Worm (Caenorhabditis elegans) whole organism, mixed stage, embryonic: Measurements from ENCODE around the gene fat-3.

ENCODE experiments used
- M03D4.4 ChIP-seq: sonication (generic microtip); optimal IDR thresholded peaks from 2 replicates; lab custom pipeline; 2017; ENCODE audit warnings: mild to moderate bottlenecking, missing genetic modification characterization, missing compliant biosample characterization
- bed-3 ChIP-seq: fragments of 200-800 bp; sonication (Bioruptor generic); optimal IDR thresholded peaks from 3 replicates; lab custom pipeline; 2018; ENCODE audit warnings: mild to moderate bottlenecking, missing genetic modification characterization, moderate library complexity, missing compliant biosample characterization
- blmp-1 ChIP-seq: fragments of 150-350 bp; optimal IDR thresholded peaks from 2 replicates; lab custom pipeline; 2014; ENCODE audit warnings: missing biosample characterization, missing genetic modification characterization
- ceh-39 ChIP-seq: fragments of 150-350 bp; optimal IDR thresholded peaks from 2 replicates; lab custom pipeline; 2014; ENCODE audit warnings: missing biosample characterization, missing genetic modification characterization
- ceh-43 ChIP-seq: fragments of 200-800 bp; sonication (Bioruptor generic); optimal IDR thresholded peaks from 2 replicates; lab custom pipeline; 2018; ENCODE audit warnings: mild to moderate bottlenecking, missing genetic modification characterization, moderate library complexity, missing compliant biosample characterization
- ceh-83 ChIP-seq: fragments of 200-800 bp; sonication (Bioruptor generic); optimal IDR thresholded peaks from 2 replicates; lab custom pipeline; 2018; ENCODE audit warnings: mild to moderate bottlenecking, missing genetic modification characterization, missing compliant biosample characterization
- ces-1 ChIP-seq: fragments of 150-350 bp; optimal IDR thresholded peaks from 2 replicates; lab custom pipeline; 2014; ENCODE audit warnings: missing biosample characterization, missing genetic modification reagents, missing genetic modification characterization
- drap-1 ChIP-seq: fragments of 200-800 bp; sonication (Bioruptor generic); optimal IDR thresholded peaks from 3 replicates; lab custom pipeline; 2018; ENCODE audit warnings: mild to moderate bottlenecking, missing genetic modification characterization, missing compliant biosample characterization
- elt-1 ChIP-seq: sonication (generic microtip); optimal IDR thresholded peaks from 2 replicates; lab custom pipeline; 2017; ENCODE audit warnings: missing genetic modification characterization, mild to moderate bottlenecking, missing compliant biosample characterization, antibody characterized with exemption, moderate library complexity, borderline replicate concordance; ENCODE audit not compliant: insufficient read depth
- flh-1 ChIP-seq: fragments of 200-800 bp; sonication (Bioruptor generic); optimal IDR thresholded peaks from 2 replicates; lab custom pipeline; 2018; ENCODE audit warnings: mild to moderate bottlenecking, missing genetic modification characterization, moderate library complexity, missing compliant biosample characterization
- ham-2 ChIP-seq: fragments of 200-800 bp; sonication (Bioruptor generic); optimal IDR thresholded peaks from 2 replicates; lab custom pipeline; 2018; ENCODE audit warnings: mild to moderate bottlenecking, missing genetic modification characterization, missing compliant biosample characterization
- lin-32 ChIP-seq: fragments of 200-800 bp; sonication (Bioruptor generic); optimal IDR thresholded peaks from 2 replicates; lab custom pipeline; 2018; ENCODE audit warnings: mild to moderate bottlenecking, missing genetic modification characterization, missing compliant biosample characterization
- lsy-2 ChIP-seq: fragments of 150-350 bp; optimal IDR thresholded peaks from 2 replicates; lab custom pipeline; 2014; ENCODE audit warnings: missing biosample characterization, missing genetic modification characterization
- mep-1 ChIP-seq: fragments of 150-350 bp; optimal IDR thresholded peaks from 2 replicates; lab custom pipeline; 2017; ENCODE audit warnings: missing biosample characterization, missing genetic modification reagents, missing genetic modification characterization, inconsistent platforms
- nhr-12 ChIP-seq: fragments of 150-350 bp; optimal IDR thresholded peaks from 2 replicates; lab custom pipeline; 2014; ENCODE audit warnings: missing biosample characterization, missing genetic modification characterization
- nhr-2 ChIP-seq: fragments of 150-350 bp; optimal IDR thresholded peaks from 2 replicates; lab custom pipeline; 2014; ENCODE audit warnings: missing biosample characterization, missing genetic modification characterization
- nhr-237 ChIP-seq: fragments of 150-350 bp; optimal IDR thresholded peaks from 2 replicates; lab custom pipeline; 2014; ENCODE audit warnings: missing biosample characterization, missing genetic modification characterization
- nhr-28 ChIP-seq: fragments of 150-350 bp; optimal IDR thresholded peaks from 2 replicates; lab custom pipeline; 2014; ENCODE audit warnings: missing biosample characterization, missing genetic modification characterization
- nhr-76 ChIP-seq: sonication (generic microtip); optimal IDR thresholded peaks from 2 replicates; lab custom pipeline; 2017; ENCODE audit warnings: missing biosample characterization, missing genetic modification characterization
- pha-4 ChIP-seq: fragments of 150-350 bp; optimal IDR thresholded peaks from 2 replicates; lab custom pipeline; 2018; ENCODE audit warnings: missing biosample characterization, missing genetic modification reagents, missing genetic modification characterization
- sem-2 ChIP-seq: fragments of 200-800 bp; sonication (Bioruptor generic); optimal IDR thresholded peaks from 2 replicates; lab custom pipeline; 2018; ENCODE audit warnings: mild to moderate bottlenecking, missing genetic modification characterization, missing compliant biosample characterization
- snpc-4 ChIP-seq: fragments of 150-350 bp; optimal IDR thresholded peaks from 2 replicates; lab custom pipeline; 2014; ENCODE audit warnings: missing biosample characterization, missing genetic modification characterization
- sptf-1 ChIP-seq: sonication (generic microtip); optimal IDR thresholded peaks from 2 replicates; lab custom pipeline; 2017; ENCODE audit warnings: mild to moderate bottlenecking, missing genetic modification characterization, moderate library complexity, missing compliant biosample characterization
- unc-39 ChIP-seq: fragments of 150-350 bp; optimal IDR thresholded peaks from 2 replicates; lab custom pipeline; 2014; ENCODE audit warnings: missing biosample characterization, missing genetic modification characterization
- unc-62 ChIP-seq: fragments of 150-350 bp; optimal IDR thresholded peaks from 2 replicates; lab custom pipeline; 2014; ENCODE audit warnings: missing biosample characterization, missing genetic modification reagents, missing genetic modification characterization
- zip-8 ChIP-seq: fragments of 150-350 bp; optimal IDR thresholded peaks from 2 replicates; lab custom pipeline; 2014; ENCODE audit warnings: missing biosample characterization, missing genetic modification characterization
- ztf-11 ChIP-seq: fragments of 150-350 bp; optimal IDR thresholded peaks from 2 replicates; lab custom pipeline; 2014; ENCODE audit warnings: missing biosample characterization, missing genetic modification characterization

fat-3 gene

DNA sequence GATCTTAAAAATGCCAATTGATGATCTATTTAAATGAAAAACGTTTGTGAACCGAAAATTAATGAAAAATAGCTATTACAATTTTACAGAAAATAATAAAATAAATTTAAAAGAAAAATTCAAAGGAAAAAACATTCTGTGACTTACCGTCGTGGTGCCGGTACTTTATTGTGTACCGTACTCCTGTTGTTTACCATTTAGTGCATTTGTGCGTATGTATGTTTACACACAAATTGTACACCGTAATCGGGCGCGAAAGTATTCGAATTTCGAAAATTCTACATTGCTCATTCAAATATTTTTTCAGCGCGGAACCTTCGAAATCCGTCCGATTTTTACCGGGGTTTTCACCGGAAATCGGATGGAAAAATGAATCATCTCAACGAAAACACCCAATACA is 24.8 kb upstream of the fat-3 start, which contains the start of gene T13F2.6:
T13F2.6 (plus strand) TSS at position 306 of the 400 bp plus-strand sequence.
- TF ChIP-seq nhr-76 (tag; lab: Kevin White, UChicago) (no peak), snpc-4 (tag; lab: Kevin White, UChicago) (no peak), ceh-83 (GFP tag; lab: Kevin White, UChicago) (no peak), zip-8 (no peak), unc-39 (tag; lab: Kevin White, UChicago) (no peak), elt-1 (tag; lab: Kevin White, UChicago) (no peak), drap-1 (GFP tag; lab: Kevin White, UChicago) (no peak), M03D4.4 (tag; lab: Kevin White, UChicago) (no peak)

DNA sequence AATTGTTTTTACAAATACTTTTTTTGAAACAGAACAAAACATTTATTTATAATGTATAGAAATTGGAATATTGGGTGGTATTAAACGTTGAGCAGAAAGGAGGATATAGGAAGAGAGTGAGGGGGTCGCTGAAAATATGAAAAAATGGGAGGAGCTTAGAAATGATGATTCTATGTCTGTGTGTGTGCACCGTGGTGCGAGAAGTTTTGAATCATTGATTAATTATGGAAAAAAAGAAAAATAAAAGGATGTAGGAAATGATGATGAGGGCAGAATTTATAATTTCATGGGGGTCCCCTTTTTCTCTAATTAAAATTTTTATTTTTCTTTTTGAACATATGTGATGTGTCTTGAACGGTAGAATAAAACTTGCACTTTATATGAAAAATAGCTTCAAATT is 18.1 kb upstream of the fat-3 start, which contains the start of gene sre-4:
sre-4 (minus strand) TSS at position 101 of the 400 bp plus-strand sequence.
- TF ChIP-seq ztf-11 (no peak), ces-1 (GFP tag; lab: Kevin White, UChicago) (no peak), mep-1 (no peak), zip-8 (no peak), blmp-1 (tag; lab: Kevin White, UChicago) (no peak), M03D4.4 (tag; lab: Kevin White, UChicago) (no peak), elt-1 (tag; lab: Kevin White, UChicago) (no peak), nhr-76 (tag; lab: Kevin White, UChicago) (no peak), nhr-2 (tag; lab: Kevin White, UChicago) (no peak), sptf-1 (tag; lab: Kevin White, UChicago) (no peak), drap-1 (GFP tag; lab: Kevin White, UChicago) (no peak), bed-3 (GFP tag; lab: Kevin White, UChicago) (no peak), ceh-39 (tag; lab: Kevin White, UChicago) (no peak), lsy-2 (no peak), nhr-237 (no peak)

DNA sequence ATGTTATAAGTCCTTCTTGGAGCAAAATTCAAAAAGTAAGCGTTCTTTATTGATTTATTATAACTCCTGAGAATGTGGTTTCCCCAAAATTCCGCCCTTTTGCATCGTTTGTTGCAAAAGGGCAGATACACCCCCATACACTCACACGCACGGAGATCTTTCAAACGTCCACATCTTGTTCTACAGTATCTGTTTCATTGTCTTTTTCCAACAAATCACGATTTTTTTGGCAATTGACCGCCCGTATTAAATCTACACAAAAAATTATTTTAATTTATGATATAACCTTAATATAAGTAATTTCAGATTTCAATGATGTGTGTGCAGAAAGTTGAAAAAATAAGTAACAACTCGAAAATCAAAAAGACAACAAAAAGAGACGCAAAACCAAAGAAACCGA is 13.3 kb upstream of the fat-3 start, which contains the start of gene T13F2.4:
T13F2.4 (plus strand) TSS at position 301 of the 400 bp plus-strand sequence.
- TF ChIP-seq ceh-83 (GFP tag; lab: Kevin White, UChicago) = no peak
- no peak for TF ChIP-seq ham-2 (GFP tag; lab: Kevin White, UChicago)
- TF ChIP-seq ces-1 (GFP tag; lab: Kevin White, UChicago) = no peak
- no peak for TF ChIP-seq nhr-2 (tag; lab: Kevin White, UChicago)
- no peak for TF ChIP-seq unc-62 (GFP tag; lab: Kevin White, UChicago)
- TF ChIP-seq sem-2 = no peak
- TF ChIP-seq drap-1 (GFP tag; lab: Kevin White, UChicago) = no peak
- TF ChIP-seq nhr-12 (tag; lab: Kevin White, UChicago) = no peak
- no peak for TF ChIP-seq lin-32 (GFP tag; lab: Kevin White, UChicago)
- TF ChIP-seq bed-3 (GFP tag; lab: Kevin White, UChicago) = no peak
- TF ChIP-seq, all 35 proteins: peak for 0

DNA sequence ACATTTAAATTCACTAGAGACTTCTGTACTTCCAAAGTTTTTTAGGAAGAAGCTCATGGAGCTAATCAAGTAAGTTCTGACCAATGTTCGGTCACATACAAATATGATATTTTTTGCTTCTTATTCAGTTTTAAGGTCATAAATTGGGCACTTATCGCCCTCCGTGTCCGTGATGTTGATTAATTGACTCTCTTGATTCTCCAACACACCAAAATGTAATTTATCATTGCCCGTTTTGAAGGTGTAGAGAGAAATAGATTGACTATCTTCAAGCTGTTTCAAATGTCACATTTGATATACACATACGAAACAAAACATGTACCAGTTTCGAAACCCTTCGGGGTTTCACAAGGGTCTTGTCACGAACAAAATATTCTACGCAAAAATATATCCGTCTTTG is 12.1 kb upstream of the fat-3 start:
- no peak for TF ChIP-seq blmp-1 (tag; lab: Kevin White, UChicago)
- no peak for TF ChIP-seq mep-1
- no peak for TF ChIP-seq lsy-2
- TF ChIP-seq nhr-2 (tag; lab: Kevin White, UChicago) = no peak
- TF ChIP-seq nhr-28 = no peak

DNA sequence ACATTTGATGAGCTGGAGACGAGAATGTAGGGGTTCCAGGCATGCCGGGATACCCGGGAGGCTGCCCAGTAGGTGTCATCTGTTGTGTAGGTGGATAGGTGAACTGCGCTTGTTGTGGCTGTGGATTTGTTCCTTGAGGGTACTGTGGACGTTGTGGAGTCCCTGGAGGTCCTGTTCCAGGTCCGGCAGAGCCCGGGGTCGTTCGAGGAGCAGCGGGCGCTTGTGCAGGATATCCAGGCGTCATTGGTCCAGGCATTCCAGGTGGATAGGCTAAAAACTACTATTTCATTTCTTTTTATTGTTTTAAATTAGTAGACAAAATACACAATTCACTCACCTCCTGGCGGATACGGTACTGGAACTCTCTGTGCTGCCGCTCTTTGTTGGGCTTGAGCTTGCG is 7.6 kb upstream of the fat-3 start:
- no peak for TF ChIP-seq blmp-1 (tag; lab: Kevin White, UChicago)
- TF ChIP-seq zip-8 = no peak
- no peak for TF ChIP-seq drap-1 (GFP tag; lab: Kevin White, UChicago)
- no peak for TF ChIP-seq unc-39 (tag; lab: Kevin White, UChicago)
- no peak for TF ChIP-seq lsy-2
- TF ChIP-seq ztf-11 = no peak
- TF ChIP-seq ces-1 (GFP tag; lab: Kevin White, UChicago) = no peak
- no peak for TF ChIP-seq pha-4 (tag; lab: Kevin White, UChicago)
- no peak for TF ChIP-seq flh-1
- TF ChIP-seq, all 35 proteins: peak for 0

- TF ChIP-seq blmp-1 (tag; lab: Kevin White, UChicago) = no peak
- TF ChIP-seq ceh-43 (GFP tag; lab: Kevin White, UChicago) = no peak
- TF ChIP-seq snpc-4 (tag; lab: Kevin White, UChicago) = no peak
Measured at ce11 chrIV:9796494-9796893, 6.3 kb upstream of the fat-3 start, which contains the start of gene pis-1. Gene pis-1 (minus strand): TSS chrIV:9796594.
